Worm (Caenorhabditis elegans): Measurements from ENCODE around the gene ceh-83.

The ceh-83 gene

DNA sequence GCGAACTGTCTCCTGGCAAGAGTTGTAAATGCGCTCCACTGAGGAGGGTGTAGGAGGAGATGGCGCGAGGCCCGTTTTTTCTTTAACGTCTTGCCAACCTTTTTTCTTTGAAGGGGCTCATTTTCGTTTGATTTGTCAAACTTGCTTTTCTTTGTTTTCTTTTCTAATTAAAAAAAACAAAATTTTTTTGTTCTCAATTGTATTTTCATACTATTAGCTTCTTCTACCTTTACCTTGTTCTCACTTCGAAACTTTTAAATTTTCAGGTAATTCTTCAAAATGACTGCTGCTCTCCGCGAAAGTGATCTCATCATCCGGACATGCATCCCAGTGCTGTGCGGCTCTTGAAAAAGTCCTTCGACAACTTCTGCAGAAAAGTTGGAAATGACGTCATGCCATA, 26.4 kb downstream of the ceh-83 start, which contains the start of gene fbxa-184:
Gene fbxa-184, plus strand, starts transcription at position 301 of the 400 bp plus-strand sequence.
- TF ChIP-seq ceh-19 (GFP tag; optimal IDR thresholded peaks at IDR 0.05) (no peak), sox-4 (tag; optimal IDR thresholded peaks at IDR 0.05) (no peak), dmd-4 (tag; optimal IDR thresholded peaks at IDR 0.05; ENCODE audit: borderline replicate concordance) (no peak), nhr-11 (tag; optimal IDR thresholded peaks at IDR 0.05) (no peak), ceh-34 (tag; optimal IDR thresholded peaks at IDR 0.05) (no peak), ttx-3 (tag; optimal IDR thresholded peaks at IDR 0.05) (no peak)

DNA sequence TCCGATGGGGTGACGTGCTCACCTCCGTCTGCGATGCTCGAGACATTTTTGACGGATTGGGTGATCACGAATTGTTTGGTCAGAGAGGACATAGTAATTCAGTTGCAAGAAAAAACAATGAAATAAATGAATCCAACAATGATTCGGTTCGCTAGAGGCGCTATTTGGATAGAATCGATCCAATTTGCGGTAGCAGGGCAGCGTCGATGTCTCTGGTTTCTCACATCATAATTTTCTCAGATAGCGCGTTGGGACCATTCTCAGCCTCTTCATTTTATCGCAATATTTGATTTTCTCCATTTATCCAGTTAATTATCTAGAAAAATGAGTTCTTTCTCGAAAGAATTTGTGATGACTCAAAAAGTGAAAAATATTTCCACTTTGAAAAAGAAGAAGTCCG, 29.9 kb downstream of the ceh-83 start, which contains the start of gene sdz-18:
Gene sdz-18, minus strand, starts transcription at position 101 of the 400 bp plus-strand sequence.
- TF ChIP-seq ceh-14 (tag; optimal IDR thresholded peaks at IDR 0.05) (no peak), ceh-19 (GFP tag; optimal IDR thresholded peaks at IDR 0.05) (no peak), hlh-13 (GFP tag; optimal IDR thresholded peaks at IDR 0.05) (no peak), dmd-4 (tag; optimal IDR thresholded peaks at IDR 0.05; ENCODE audit: borderline replicate concordance) (no peak), pha-4 (tag; optimal IDR thresholded peaks at IDR 0.05) (no peak), eyg-1 (tag; optimal IDR thresholded peaks at IDR 0.05) (no peak), fkh-10 (GFP tag; optimal IDR thresholded peaks at IDR 0.05) (no peak), pqm-1 (tag; optimal IDR thresholded peaks at IDR 0.05) (no peak), nfya-1 (tag; optimal IDR thresholded peaks at IDR 0.05) (no peak), ceh-30 (tag; optimal IDR thresholded peaks at IDR 0.05) (no peak), elt-4 (tag; optimal IDR thresholded peaks at IDR 0.05) (no peak), fkh-6 (tag; optimal IDR thresholded peaks at IDR 0.05) (no peak)

DNA sequence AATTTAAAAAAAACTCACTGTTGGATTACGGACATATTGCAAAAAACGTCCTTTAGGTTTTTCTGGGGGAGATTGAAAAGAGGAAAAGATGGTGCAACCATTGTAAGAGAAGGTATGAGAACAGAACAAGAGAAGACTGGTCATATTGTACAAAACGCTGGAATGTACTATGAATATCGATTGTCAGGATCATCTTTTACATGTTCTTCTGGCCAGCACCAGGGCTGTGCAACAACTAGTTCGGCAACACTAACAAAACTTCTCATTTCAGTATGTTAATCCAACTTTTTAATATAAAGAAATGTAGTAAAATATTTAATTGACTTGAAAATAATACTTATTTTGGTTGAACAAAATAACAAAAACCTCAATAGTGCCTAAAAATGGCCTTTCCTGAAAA, 33.0 kb downstream of the ceh-83 start, which contains the start of gene fbxb-47:
Gene fbxb-47, minus strand, starts transcription at position 101 of the 400 bp plus-strand sequence.
- no peak for TF ChIP-seq pros-1 (tag; optimal IDR thresholded peaks at IDR 0.05)
- no peak for TF ChIP-seq elt-2 (tag; optimal IDR thresholded peaks at IDR 0.05)

DNA sequence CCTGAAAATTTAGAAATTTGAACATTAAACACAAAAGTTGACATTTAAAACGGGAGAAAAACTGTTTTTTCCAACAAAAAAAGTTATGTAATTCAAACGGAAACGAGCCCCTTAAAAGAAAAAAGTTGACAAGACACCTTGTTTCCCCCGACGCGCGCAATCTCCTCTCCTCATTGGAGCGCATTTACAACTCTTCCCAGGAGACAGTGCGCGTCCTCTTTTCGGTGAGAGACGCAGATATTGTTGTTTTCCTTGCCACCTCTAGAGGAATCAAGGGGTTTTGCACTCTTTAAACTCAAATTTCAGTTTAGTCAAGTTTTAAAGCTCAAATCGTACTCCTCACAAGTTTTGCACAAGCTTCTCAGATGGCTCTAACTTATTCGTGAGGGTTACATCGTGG, 40.5 kb downstream of the ceh-83 start, which contains the start of gene F58E1.13:
Gene F58E1.13, minus strand, starts transcription at position 12 of the 400 bp plus-strand sequence.
- TF ChIP-seq nhr-232 (tag; optimal IDR thresholded peaks at IDR 0.05), result no peak

DNA sequence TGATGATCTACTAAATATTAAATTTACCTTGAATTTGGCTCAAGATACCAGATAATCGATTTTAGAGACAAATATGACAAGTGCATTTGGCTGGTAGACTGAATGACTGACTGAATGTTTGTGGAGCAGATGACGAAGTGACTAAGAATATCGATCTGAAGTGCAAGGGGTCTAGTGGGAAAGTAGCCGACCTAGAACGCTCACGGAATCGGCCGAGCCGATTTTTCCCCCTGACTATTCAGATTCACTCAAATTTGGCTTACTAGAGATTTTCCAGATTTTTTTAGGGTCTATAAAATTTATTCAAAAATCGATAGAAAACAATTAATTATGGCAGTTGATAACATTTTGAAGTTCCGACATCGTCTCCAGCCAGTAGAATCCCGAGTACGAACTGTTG, 41.8 kb downstream of the ceh-83 start, which contains the start of gene fbxc-26:
Gene fbxc-26, minus strand, starts transcription at position 101 of the 400 bp plus-strand sequence.
- TF ChIP-seq sox-2 (GFP tag; IDR thresholded peaks at IDR 0.05) (no peak), pha-4 (tag; optimal IDR thresholded peaks at IDR 0.05) (no peak), unc-42 (tag; optimal IDR thresholded peaks at IDR 0.05) (no peak), nfya-1 (tag; optimal IDR thresholded peaks at IDR 0.05) (no peak)

DNA sequence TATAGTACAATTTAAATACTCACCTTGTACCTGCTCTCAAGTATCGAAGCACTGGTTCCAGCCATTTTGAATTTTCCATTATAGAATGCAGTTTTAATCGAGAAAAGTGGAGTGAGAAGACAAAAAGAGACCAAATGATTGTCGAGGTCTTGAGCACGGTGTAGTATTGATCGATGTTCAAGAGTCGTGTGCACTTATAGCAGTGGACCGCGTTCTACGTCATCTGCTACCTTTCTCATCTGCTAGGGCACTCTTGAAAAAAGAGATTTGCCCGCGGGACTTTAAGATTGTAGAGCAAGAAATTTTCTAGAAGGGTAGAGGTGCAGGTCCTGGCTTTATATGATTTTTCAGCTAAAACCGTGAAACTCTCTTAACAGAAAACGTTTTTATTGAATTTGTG, 43.5 kb downstream of the ceh-83 start, which contains the start of gene fbxc-21:
Gene fbxc-21, minus strand, starts transcription at position 101 of the 400 bp plus-strand sequence.
- TF ChIP-seq npax-4 (tag; optimal IDR thresholded peaks at IDR 0.05) (no peak), ceh-22 (tag; optimal IDR thresholded peaks at IDR 0.05) (no peak), ttx-3 (tag; optimal IDR thresholded peaks at IDR 0.05) (no peak), unc-3 (GFP tag; conservative IDR thresholded peaks at IDR 0.05) (no peak), unc-3 (tag; optimal IDR thresholded peaks at IDR 0.05) (no peak), pqm-1 (tag; optimal IDR thresholded peaks at IDR 0.05) (no peak), C38D4.7 (GFP tag; optimal IDR thresholded peaks at IDR 0.05) (no peak), syd-9 (tag; optimal IDR thresholded peaks at IDR 0.05) (no peak)

DNA sequence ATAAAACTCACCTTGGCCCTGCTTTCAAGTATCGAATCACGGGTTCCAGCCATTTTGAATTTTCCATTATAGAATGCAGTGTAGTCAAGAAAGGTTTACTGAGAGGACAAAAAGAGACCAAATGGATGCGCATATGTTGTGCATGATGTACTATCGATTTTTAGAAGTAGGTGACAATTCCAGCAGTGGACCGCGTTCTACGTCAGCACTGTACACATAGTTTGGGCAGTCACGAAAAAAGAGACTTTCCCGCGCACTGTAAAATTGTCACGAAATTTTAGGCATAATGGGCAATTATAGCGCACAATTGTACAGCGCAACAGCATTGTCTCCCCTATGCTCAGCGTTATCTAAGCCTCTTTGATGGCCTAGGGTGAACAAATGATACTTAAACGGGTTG, 45.3 kb downstream of the ceh-83 start, which contains the start of gene fbxc-22:
Gene fbxc-22, minus strand, starts transcription at position 101 of the 400 bp plus-strand sequence.
- TF ChIP-seq fax-1 (tag; optimal IDR thresholded peaks at IDR 0.05), result no peak
- TF ChIP-seq fkh-10 (GFP tag; optimal IDR thresholded peaks at IDR 0.05), result no peak
